Fruit fly (Drosophila melanogaster): Measurements from ENCODE around the gene Nrg.

Gene Nrg

dm6 chrX:8538993-8539392, 21.8 kb downstream of the Nrg start (continued):
- TF ChIP-seq HLH4C (GFP tag; IDR thresholded peaks at IDR 0.05; ENCODE audit: partially characterized antibody) (no peak), CG13775 (GFP tag; optimal IDR thresholded peaks at IDR 0.05) (no peak), Adf1 (GFP tag; IDR thresholded peaks at IDR 0.05) (no peak), CG9876 (GFP tag; optimal IDR thresholded peaks at IDR 0.05) (no peak), bcd (GFP tag; optimal IDR thresholded peaks at IDR 0.05) (no peak), Hand (GFP tag; optimal IDR thresholded peaks at IDR 0.05) (no peak), CG7928 (GFP tag; optimal IDR thresholded peaks at IDR 0.05) (no peak), caup (GFP tag; optimal IDR thresholded peaks at IDR 0.05; ENCODE audit: severe bottlenecking) (no peak), CG4360 (GFP tag; IDR thresholded peaks at IDR 0.05) (no peak), sob (GFP tag; IDR thresholded peaks at IDR 0.05) (peak; percentile 36; the same call in 1 of the 2 replicates), pzg (GFP tag; optimal IDR thresholded peaks at IDR 0.05) (no peak), eve (GFP tag; optimal IDR thresholded peaks at IDR 0.05) (no peak), pum (GFP tag; optimal IDR thresholded peaks at IDR 0.05) (no peak), Oaz (GFP tag; IDR thresholded peaks at IDR 0.05) (0 out of 2 replicates have a peak, but pooled peaks have one; percentile 7), Ssrp (tag; optimal IDR thresholded peaks at IDR 0.05) (no peak), gem (tag; optimal IDR thresholded peaks at IDR 0.05) (peak; percentile 43), ap (GFP tag; IDR thresholded peaks at IDR 0.05) (no peak), Dad (GFP tag; optimal IDR thresholded peaks at IDR 0.05) (no peak), unpg (GFP tag; optimal IDR thresholded peaks at IDR 0.05) (peak; percentile 41), CG10267 (tag; optimal IDR thresholded peaks at IDR 0.05) (peak; percentile 6), CG9727 (GFP tag; optimal IDR thresholded peaks at IDR 0.05) (no peak), CG17361 (GFP tag; IDR thresholded peaks at IDR 0.05) (0 out of 3 replicates have a peak, but pooled peaks have one; percentile 10), NK7.1 (GFP tag; optimal IDR thresholded peaks at IDR 0.05) (no peak), dimm (GFP tag; IDR thresholded peaks at IDR 0.05) (no peak), Mad (GFP tag; optimal IDR thresholded peaks at IDR 0.05) (no peak), CG10209 (GFP tag; optimal IDR thresholded peaks at IDR 0.05) (no peak), Fer1 (GFP tag; optimal IDR thresholded peaks at IDR 0.05) (peak; percentile 51), aop (GFP tag; IDR thresholded peaks at IDR 0.05) (no peak), CG2678 (tag; optimal IDR thresholded peaks at IDR 0.05) (peak; percentile 40), CG8388 (GFP tag; optimal IDR thresholded peaks at IDR 0.05) (no peak), CG3163 (GFP tag; optimal IDR thresholded peaks at IDR 0.05) (no peak), CG10543 (GFP tag; optimal IDR thresholded peaks at IDR 0.05) (no peak), knrl (GFP tag; IDR thresholded peaks at IDR 0.05; ENCODE audit: partially characterized antibody) (no peak), otp (GFP tag; IDR thresholded peaks at IDR 0.05) (no peak), grau (tag; optimal IDR thresholded peaks at IDR 0.05) (peak; percentile 28), Drgx (GFP tag; IDR thresholded peaks at IDR 0.05) (peak; percentile 34; the same call in 1 of the 2 replicates), CG11504 (tag; optimal IDR thresholded peaks at IDR 0.05) (peak; percentile 41), nmo (GFP tag; optimal IDR thresholded peaks at IDR 0.05) (peak; percentile 22), CG8281 (tag; optimal IDR thresholded peaks at IDR 0.05) (no peak), Neu2 (GFP tag; optimal IDR thresholded peaks at IDR 0.05; ENCODE audit: borderline replicate concordance) (no peak), bowl (GFP tag; IDR thresholded peaks at IDR 0.05) (no peak), CG13123 (GFP tag; optimal IDR thresholded peaks at IDR 0.05) (no peak), CG12942 (GFP tag; optimal IDR thresholded peaks at IDR 0.05) (no peak), dysf (GFP tag; IDR thresholded peaks at IDR 0.05) (0 out of 3 replicates have a peak, but pooled peaks have one; percentile 40), CG2712 (tag; optimal IDR thresholded peaks at IDR 0.05) (peak; percentile 34), Sin3A (optimal IDR thresholded peaks at IDR 0.05) (no peak), p53 (GFP tag; optimal IDR thresholded peaks at IDR 0.05) (no peak), CG10959 (GFP tag; IDR thresholded peaks at IDR 0.05) (no peak), repo (GFP tag; optimal IDR thresholded peaks at IDR 0.05) (no peak), CG16779 (GFP tag; IDR thresholded peaks at IDR 0.05) (no peak), ken (GFP tag; IDR thresholded peaks at IDR 0.05) (no peak)
